Fruit fly (Drosophila melanogaster): ENCODE measurements around the gene Cyp4e3.

Cyp4e3 gene

dm6 chr2L:9779754-9780153, 29.9 kb upstream of the Cyp4e3 start:
- no peak for TF ChIP-seq CG14655 (GFP tag; optimal IDR thresholded peaks at IDR 0.05)
- TF ChIP-seq gl (tag; optimal IDR thresholded peaks at IDR 0.05) = peak; percentile 0
- TF ChIP-seq CG10348 (GFP tag; IDR thresholded peaks at IDR 0.05) = no peak
- TF ChIP-seq rn (GFP tag; IDR thresholded peaks at IDR 0.05) = no peak
- TF ChIP-seq CG4496 (GFP tag; IDR thresholded peaks at IDR 0.05) = no peak; the same call in 2 of the 3 replicates
- TF ChIP-seq CG13204 (GFP tag; optimal IDR thresholded peaks at IDR 0.05) = no peak
- TF ChIP-seq CG9948 (tag; optimal IDR thresholded peaks at IDR 0.05) = no peak
- no peak for TF ChIP-seq D1 (tag; optimal IDR thresholded peaks at IDR 0.05)
- no peak for TF ChIP-seq CG34367 (tag; optimal IDR thresholded peaks at IDR 0.05)
- TF ChIP-seq CG32121 (GFP tag; IDR thresholded peaks at IDR 0.05) = no peak
- TF ChIP-seq Ets98B (GFP tag; IDR thresholded peaks at IDR 0.05) = no peak
- TF ChIP-seq fd96Ca (GFP tag; IDR thresholded peaks at IDR 0.05) = no peak
- TF ChIP-seq EcR (GFP tag; optimal IDR thresholded peaks at IDR 0.05) = peak; percentile 15

dm6 chr2L:9779147-9779546, 29.3 kb upstream of the Cyp4e3 start:
- no peak for TF ChIP-seq CG10348 (GFP tag; IDR thresholded peaks at IDR 0.05)
- TF ChIP-seq CG32121 (GFP tag; IDR thresholded peaks at IDR 0.05) = no peak
- TF ChIP-seq fd96Ca (GFP tag; IDR thresholded peaks at IDR 0.05) = peak; percentile 52; the same call in 2 of the 3 replicates
- peak; percentile 31; the same call in 1 of the 3 replicates for TF ChIP-seq CG4496 (GFP tag; IDR thresholded peaks at IDR 0.05)
- no peak for TF ChIP-seq CG34367 (tag; optimal IDR thresholded peaks at IDR 0.05)
- TF ChIP-seq CG17806 (tag; optimal IDR thresholded peaks at IDR 0.05) = no peak
- TF ChIP-seq CG14655 (GFP tag; optimal IDR thresholded peaks at IDR 0.05) = peak; percentile 38
- peak; percentile 20 for TF ChIP-seq Pif1A (GFP tag; optimal IDR thresholded peaks at IDR 0.05)
- no peak for TF ChIP-seq Snoo (tag; optimal IDR thresholded peaks at IDR 0.05)
- no peak for TF ChIP-seq CG9948 (tag; optimal IDR thresholded peaks at IDR 0.05)
- TF ChIP-seq CG15710 (tag; optimal IDR thresholded peaks at IDR 0.05) = no peak
- peak; percentile 17 for TF ChIP-seq CG8301 (tag; optimal IDR thresholded peaks at IDR 0.05)
- TF ChIP-seq Ets98B (GFP tag; IDR thresholded peaks at IDR 0.05) = no peak; the same call in 1 of the 2 replicates
- TF ChIP-seq EcR (GFP tag; optimal IDR thresholded peaks at IDR 0.05) = no peak
- no peak for TF ChIP-seq Pif1B (GFP tag; optimal IDR thresholded peaks at IDR 0.05)

dm6 chr2L:9778416-9778815, 28.5 kb upstream of the Cyp4e3 start:
- TF ChIP-seq CG4496 (GFP tag; IDR thresholded peaks at IDR 0.05) (no peak), CG13204 (GFP tag; optimal IDR thresholded peaks at IDR 0.05) (no peak), CG14655 (GFP tag; optimal IDR thresholded peaks at IDR 0.05) (no peak), CG34367 (tag; optimal IDR thresholded peaks at IDR 0.05) (no peak), CG8159 (tag; optimal IDR thresholded peaks at IDR 0.05) (no peak), Ets98B (GFP tag; IDR thresholded peaks at IDR 0.05) (no peak), Pif1A (GFP tag; optimal IDR thresholded peaks at IDR 0.05) (no peak), CG32121 (GFP tag; IDR thresholded peaks at IDR 0.05) (no peak), CG10348 (GFP tag; IDR thresholded peaks at IDR 0.05) (no peak), fd96Ca (GFP tag; IDR thresholded peaks at IDR 0.05) (no peak), CG9948 (tag; optimal IDR thresholded peaks at IDR 0.05) (no peak), rn (GFP tag; IDR thresholded peaks at IDR 0.05) (no peak), CG8301 (tag; optimal IDR thresholded peaks at IDR 0.05) (no peak), CG17806 (tag; optimal IDR thresholded peaks at IDR 0.05) (no peak), CG15710 (tag; optimal IDR thresholded peaks at IDR 0.05) (no peak), Pif1B (GFP tag; optimal IDR thresholded peaks at IDR 0.05) (no peak), EcR (GFP tag; optimal IDR thresholded peaks at IDR 0.05) (no peak), gl (tag; optimal IDR thresholded peaks at IDR 0.05) (no peak), D1 (tag; optimal IDR thresholded peaks at IDR 0.05) (no peak)

dm6 chr2L:9777927-9778326, 28.1 kb upstream of the Cyp4e3 start:
- TF ChIP-seq gl (tag; optimal IDR thresholded peaks at IDR 0.05) (no peak), Pif1B (GFP tag; optimal IDR thresholded peaks at IDR 0.05) (no peak), rn (GFP tag; IDR thresholded peaks at IDR 0.05) (no peak), CG10348 (GFP tag; IDR thresholded peaks at IDR 0.05) (no peak), CG34367 (tag; optimal IDR thresholded peaks at IDR 0.05) (no peak), CG12605 (GFP tag; IDR thresholded peaks at IDR 0.05) (no peak), D1 (tag; optimal IDR thresholded peaks at IDR 0.05) (no peak), Pif1A (GFP tag; optimal IDR thresholded peaks at IDR 0.05) (no peak), CG8159 (tag; optimal IDR thresholded peaks at IDR 0.05) (no peak), CG14655 (GFP tag; optimal IDR thresholded peaks at IDR 0.05) (no peak), CG13204 (GFP tag; optimal IDR thresholded peaks at IDR 0.05) (no peak), CG17806 (tag; optimal IDR thresholded peaks at IDR 0.05) (no peak)

dm6 chr2L:9774980-9775628, 25.2 kb upstream of the Cyp4e3 start, which contains the start of the genes ppk11 and ppk16:
TSS of gene ppk11 (minus strand) at chr2L:9775030.
TSS of gene ppk16 (minus strand) at chr2L:9775030.
- TF ChIP-seq EcR (GFP tag; optimal IDR thresholded peaks at IDR 0.05) (no peak), CG4496 (GFP tag; IDR thresholded peaks at IDR 0.05) (no peak), CG12605 (GFP tag; IDR thresholded peaks at IDR 0.05) (no peak), CG15710 (tag; optimal IDR thresholded peaks at IDR 0.05) (no peak), fd96Ca (GFP tag; IDR thresholded peaks at IDR 0.05) (no peak), Ets98B (GFP tag; IDR thresholded peaks at IDR 0.05) (no peak), CG8159 (tag; optimal IDR thresholded peaks at IDR 0.05) (no peak), CG14655 (GFP tag; optimal IDR thresholded peaks at IDR 0.05) (no peak), CG10348 (GFP tag; IDR thresholded peaks at IDR 0.05) (no peak), gl (tag; optimal IDR thresholded peaks at IDR 0.05) (no peak)

dm6 chr2L:9770896-9771295, 21.0 kb upstream of the Cyp4e3 start, which contains the start of gene ppk18:
TSS of gene ppk18 (minus strand) at chr2L:9770996.
- no peak for TF ChIP-seq CG14655 (GFP tag; optimal IDR thresholded peaks at IDR 0.05)
- TF ChIP-seq Pif1B (GFP tag; optimal IDR thresholded peaks at IDR 0.05) = no peak
- TF ChIP-seq CG9948 (tag; optimal IDR thresholded peaks at IDR 0.05) = no peak
- TF ChIP-seq CG15710 (tag; optimal IDR thresholded peaks at IDR 0.05) = no peak
- TF ChIP-seq rn (GFP tag; IDR thresholded peaks at IDR 0.05) = no peak
- TF ChIP-seq CG32121 (GFP tag; IDR thresholded peaks at IDR 0.05) = no peak
- no peak for TF ChIP-seq CG10348 (GFP tag; IDR thresholded peaks at IDR 0.05)
- no peak for TF ChIP-seq D1 (tag; optimal IDR thresholded peaks at IDR 0.05)
- no peak for TF ChIP-seq fd96Ca (GFP tag; IDR thresholded peaks at IDR 0.05)

Measured in whole organism, pupa.